Worm (Caenorhabditis elegans): Measurements from ENCODE around the gene C16C8.16.
A peak's percentile ranks its signal among the peaks of the same experiment; 100 is the strongest.

The C16C8.16 gene

ce11 chrII:3445285-3445806, at the start of gene C16C8.16, which contains the start of gene C16C8.5:
Gene C16C8.16, plus strand, starts transcription at chrII:3445756.
Gene C16C8.5, minus strand, starts transcription at chrII:3445385.
- no peak for TF ChIP-seq dao-5 (tag; optimal IDR thresholded peaks at IDR 0.05)

- no peak for TF ChIP-seq him-1 (tag; optimal IDR thresholded peaks at IDR 0.05)
- no peak for TF ChIP-seq dao-5 (tag; optimal IDR thresholded peaks at IDR 0.05)
- no peak for TF ChIP-seq W03F9.2 (tag; optimal IDR thresholded peaks at IDR 0.05)
These were observed 46.3 kb upstream of the C16C8.16 start, which contains the start of gene nep-9 for ce11 chrII:3399212-3399611. Gene nep-9, minus strand, starts transcription at chrII:3399312.

- TF ChIP-seq dao-5 (tag; optimal IDR thresholded peaks at IDR 0.05) (no peak), him-1 (tag; optimal IDR thresholded peaks at IDR 0.05) (no peak), W03F9.2 (tag; optimal IDR thresholded peaks at IDR 0.05) (no peak)
These were observed 42.7 kb upstream of the C16C8.16 start, which contains the start of gene nep-10 for ce11 chrII:3402854-3403253. Gene nep-10, minus strand, starts transcription at chrII:3402954.

- TF ChIP-seq W03F9.2 (tag; optimal IDR thresholded peaks at IDR 0.05) (no peak), him-1 (tag; optimal IDR thresholded peaks at IDR 0.05) (no peak), dao-5 (tag; optimal IDR thresholded peaks at IDR 0.05) (no peak)
These were observed 42.0 kb upstream of the C16C8.16 start, which contains the start of gene nep-8 for ce11 chrII:3403535-3403934. Gene nep-8, plus strand, starts transcription at chrII:3403835.

ce11 chrII:3414383-3414910, 31.1 kb upstream of the C16C8.16 start, which contains the start of the genes F18A12.7 and F18A12.2:
Gene F18A12.7, minus strand, starts transcription at chrII:3414483.
Gene F18A12.2, plus strand, starts transcription at chrII:3414860.
- no peak for TF ChIP-seq W03F9.2 (tag; optimal IDR thresholded peaks at IDR 0.05)
- TF ChIP-seq dao-5 (tag; optimal IDR thresholded peaks at IDR 0.05): no peak
- no peak for TF ChIP-seq him-1 (tag; optimal IDR thresholded peaks at IDR 0.05)

ce11 chrII:3416528-3416927, 29.0 kb upstream of the C16C8.16 start, which contains the start of gene nep-6:
Gene nep-6, plus strand, starts transcription at chrII:3416828.
- no peak for TF ChIP-seq dao-5 (tag; optimal IDR thresholded peaks at IDR 0.05)
- TF ChIP-seq W03F9.2 (tag; optimal IDR thresholded peaks at IDR 0.05): no peak
- no peak for TF ChIP-seq him-1 (tag; optimal IDR thresholded peaks at IDR 0.05)

- TF ChIP-seq dao-5 (tag; optimal IDR thresholded peaks at IDR 0.05): no peak
- no peak for TF ChIP-seq W03F9.2 (tag; optimal IDR thresholded peaks at IDR 0.05)
- no peak for TF ChIP-seq him-1 (tag; optimal IDR thresholded peaks at IDR 0.05)
These were observed 22.6 kb upstream of the C16C8.16 start for ce11 chrII:3422938-3423337.

- TF ChIP-seq dao-5 (tag; optimal IDR thresholded peaks at IDR 0.05) (no peak), W03F9.2 (tag; optimal IDR thresholded peaks at IDR 0.05) (no peak), him-1 (tag; optimal IDR thresholded peaks at IDR 0.05) (no peak)
These were observed 20.1 kb upstream of the C16C8.16 start, which contains the start of gene nep-11 for ce11 chrII:3425433-3425832. Gene nep-11, minus strand, starts transcription at chrII:3425533.

- no peak for TF ChIP-seq dao-5 (tag; optimal IDR thresholded peaks at IDR 0.05)
- peak; percentile 84 for TF ChIP-seq him-1 (tag; optimal IDR thresholded peaks at IDR 0.05)
- no peak for TF ChIP-seq W03F9.2 (tag; optimal IDR thresholded peaks at IDR 0.05)
These were observed 17.3 kb upstream of the C16C8.16 start for ce11 chrII:3428158-3428704.

- TF ChIP-seq dao-5 (tag; optimal IDR thresholded peaks at IDR 0.05) (no peak), him-1 (tag; optimal IDR thresholded peaks at IDR 0.05) (no peak), W03F9.2 (tag; optimal IDR thresholded peaks at IDR 0.05) (no peak)
These were observed 16.2 kb upstream of the C16C8.16 start, which contains the start of gene C16C8.18 for ce11 chrII:3429400-3429799. Gene C16C8.18, plus strand, starts transcription at chrII:3429700.

ce11 chrII:3434893-3435503, 10.6 kb upstream of the C16C8.16 start:
- TF ChIP-seq him-1 (tag; optimal IDR thresholded peaks at IDR 0.05) (no peak), dao-5 (tag; optimal IDR thresholded peaks at IDR 0.05) (no peak), W03F9.2 (tag; optimal IDR thresholded peaks at IDR 0.05) (no peak)

ce11 chrII:3436412-3436811, 9.1 kb upstream of the C16C8.16 start, which contains the start of gene skpo-2:
Gene skpo-2, minus strand, starts transcription at chrII:3436512.
- TF ChIP-seq dao-5 (tag; optimal IDR thresholded peaks at IDR 0.05): no peak
- TF ChIP-seq W03F9.2 (tag; optimal IDR thresholded peaks at IDR 0.05): no peak
- no peak for TF ChIP-seq him-1 (tag; optimal IDR thresholded peaks at IDR 0.05)

ce11 chrII:3437393-3437792, 8.2 kb upstream of the C16C8.16 start:
- no peak for TF ChIP-seq W03F9.2 (tag; optimal IDR thresholded peaks at IDR 0.05)
- no peak for TF ChIP-seq dao-5 (tag; optimal IDR thresholded peaks at IDR 0.05)
- TF ChIP-seq him-1 (tag; optimal IDR thresholded peaks at IDR 0.05): no peak

ce11 chrII:3438280-3438679, 7.3 kb upstream of the C16C8.16 start:
- TF ChIP-seq dao-5 (tag; optimal IDR thresholded peaks at IDR 0.05) (no peak), W03F9.2 (tag; optimal IDR thresholded peaks at IDR 0.05) (no peak), him-1 (tag; optimal IDR thresholded peaks at IDR 0.05) (no peak)

All from whole organism, L4/young adult.